Fruit fly (Drosophila melanogaster): ENCODE measurements around the gene CG6800.

DNA sequence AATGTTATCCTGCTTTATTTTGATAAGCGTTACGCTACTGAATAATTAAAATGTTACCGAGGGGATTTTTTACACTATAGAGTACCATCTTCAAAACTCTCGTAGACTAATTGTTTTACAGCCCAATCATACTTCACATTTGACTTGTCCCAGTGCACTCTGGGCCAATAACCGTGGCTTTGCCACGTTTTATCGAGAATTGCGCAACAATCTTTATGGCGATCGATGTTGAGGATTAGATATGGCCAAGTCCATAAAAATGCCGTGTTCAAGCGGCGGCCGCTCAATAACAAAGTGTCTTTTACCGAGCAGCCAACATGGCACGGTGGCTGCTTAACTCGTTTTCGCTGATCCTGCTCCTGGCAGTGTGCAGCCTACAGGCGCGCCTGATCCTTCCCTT, 30.9 kb upstream of the CG6800 start, which contains the start of gene CG31343:
- no peak for TF ChIP-seq CG6854 (GFP tag; optimal IDR thresholded peaks at IDR 0.05)
- no peak for TF ChIP-seq Lpt (GFP tag; optimal IDR thresholded peaks at IDR 0.05)
- TF ChIP-seq CG10631 (GFP tag; optimal IDR thresholded peaks at IDR 0.05) = no peak
- no peak for TF ChIP-seq ss (GFP tag; optimal IDR thresholded peaks at IDR 0.05)
- TF ChIP-seq CG8632 (GFP tag; optimal IDR thresholded peaks at IDR 0.05) = no peak
- no peak for TF ChIP-seq Eip93F (GFP tag; optimal IDR thresholded peaks at IDR 0.05)
- no peak for TF ChIP-seq lz (GFP tag; optimal IDR thresholded peaks at IDR 0.05)
- no peak for TF ChIP-seq CG11902 (GFP tag; optimal IDR thresholded peaks at IDR 0.05)
- no peak for TF ChIP-seq CG34406 (GFP tag; optimal IDR thresholded peaks at IDR 0.05)
